Worm (Caenorhabditis elegans) whole organism, L2 larva: ENCODE results near the gene srd-56.

Experiments used
- aly-2 ChIP-seq: fragments of 150-350 bp; optimal IDR thresholded peaks from 2 replicates; lab custom pipeline; 2014; ENCODE audit warnings: missing biosample characterization, missing genetic modification characterization
- blmp-1 ChIP-seq: sonication (generic microtip); optimal IDR thresholded peaks from 2 replicates; lab custom pipeline; 2017; ENCODE audit warnings: missing genetic modification characterization, mild to moderate bottlenecking, missing compliant biosample characterization, antibody characterized with exemption, moderate library complexity; ENCODE audit not compliant: insufficient read depth
- ceh-16 ChIP-seq: fragments of 150-350 bp; optimal IDR thresholded peaks from 2 replicates; lab custom pipeline; 2014; ENCODE audit warnings: missing biosample characterization, missing genetic modification characterization
- lin-11 ChIP-seq: fragments of 150-350 bp; sonication (generic microtip); optimal IDR thresholded peaks from 2 replicates; lab custom pipeline; 2014; ENCODE audit warnings: missing biosample characterization, missing genetic modification characterization, inconsistent platforms, mixed read lengths
- nhr-237 ChIP-seq: fragments of 150-350 bp; optimal IDR thresholded peaks from 2 replicates; lab custom pipeline; 2014; ENCODE audit warnings: missing biosample characterization, missing genetic modification characterization
- nhr-25 ChIP-seq: fragments of 150-350 bp; sonication (generic microtip); optimal IDR thresholded peaks from 3 replicates; lab custom pipeline; 2014; ENCODE audit warnings: missing biosample characterization, missing genetic modification characterization
- nhr-77 ChIP-seq: fragments of 150-350 bp; optimal IDR thresholded peaks from 2 replicates; lab custom pipeline; 2014; ENCODE audit warnings: missing biosample characterization, missing genetic modification characterization
- skn-1 ChIP-seq: sonication (generic microtip); optimal IDR thresholded peaks from 2 replicates; lab custom pipeline; 2017; ENCODE audit warnings: missing biosample characterization, missing genetic modification characterization
- snpc-4 ChIP-seq: fragments of 150-350 bp; optimal IDR thresholded peaks from 2 replicates; lab custom pipeline; 2014; ENCODE audit warnings: missing biosample characterization, missing genetic modification characterization
- unc-62 ChIP-seq: fragments of 150-350 bp; optimal IDR thresholded peaks from 2 replicates; lab custom pipeline; 2014; ENCODE audit warnings: missing biosample characterization, missing genetic modification reagents, missing genetic modification characterization
- zag-1 ChIP-seq: fragments of 150-350 bp; optimal IDR thresholded peaks from 2 replicates; lab custom pipeline; 2014; ENCODE audit warnings: missing biosample characterization, missing genetic modification characterization
- ztf-11 ChIP-seq: sonication (generic microtip); optimal IDR thresholded peaks from 2 replicates; lab custom pipeline; 2017; ENCODE audit warnings: missing biosample characterization, missing genetic modification characterization

ce11 chrII:7199308-7199707 is 3.7 kb downstream of the srd-56 start, which contains the start of gene E04F6.6:
- TF ChIP-seq unc-62 (no peak), ztf-11 (no peak), nhr-25 (tag; lab: Kevin White, UChicago) (no peak), ceh-16 (tag; lab: Kevin White, UChicago) (no peak), blmp-1 (tag; lab: Kevin White, UChicago) (no peak), skn-1 (no peak), lin-11 (no peak), nhr-237 (tag; lab: Kevin White, UChicago) (no peak), nhr-77 (tag; lab: Kevin White, UChicago) (no peak), snpc-4 (tag; lab: Kevin White, UChicago) (no peak), zag-1 (tag; lab: Kevin White, UChicago) (no peak), aly-2 (tag; lab: Kevin White, UChicago) (no peak)
